Worm (Caenorhabditis elegans): ENCODE data around the gene R144.6.

R144.6 gene

ce11 chrIII:5031375-5031836, 26.9 kb upstream of the R144.6 start (continued):
- TF ChIP-seq hlh-30 (tag; optimal IDR thresholded peaks at IDR 0.05; ENCODE audit: insufficient read depth) (peak; percentile 47), pha-2 (tag; optimal IDR thresholded peaks at IDR 0.05) (peak; percentile 86), unc-42 (tag; optimal IDR thresholded peaks at IDR 0.05) (peak; percentile 69), Y22D7AL.16 (tag; optimal IDR thresholded peaks at IDR 0.05) (peak; percentile 38), unc-3 (GFP tag; conservative IDR thresholded peaks at IDR 0.05) (peak; percentile 67), unc-3 (tag; optimal IDR thresholded peaks at IDR 0.05) (peak; percentile 91), tbx-2 (tag; optimal IDR thresholded peaks at IDR 0.05) (peak; percentile 91), sdc-2 (tag; optimal IDR thresholded peaks at IDR 0.05) (peak; percentile 82), ceh-14 (tag; optimal IDR thresholded peaks at IDR 0.05) (peak; percentile 83), ceh-2 (tag; optimal IDR thresholded peaks at IDR 0.05) (peak; percentile 72), lin-11 (tag; optimal IDR thresholded peaks at IDR 0.05) (peak; percentile 77), eyg-1 (tag; optimal IDR thresholded peaks at IDR 0.05) (peak; percentile 80), fkh-6 (tag; optimal IDR thresholded peaks at IDR 0.05) (peak; percentile 88), ztf-16 (tag; optimal IDR thresholded peaks at IDR 0.05) (peak; percentile 86), nhr-232 (tag; optimal IDR thresholded peaks at IDR 0.05) (peak; percentile 81), gmeb-2 (tag; optimal IDR thresholded peaks at IDR 0.05) (peak; percentile 67), ceh-19 (GFP tag; optimal IDR thresholded peaks at IDR 0.05) (peak; percentile 90), sox-4 (tag; optimal IDR thresholded peaks at IDR 0.05) (peak; percentile 75), hlh-6 (tag; optimal IDR thresholded peaks at IDR 0.05) (peak; percentile 91), ceh-31 (tag; optimal IDR thresholded peaks at IDR 0.05) (peak; percentile 81), unc-86 (tag; optimal IDR thresholded peaks at IDR 0.05) (peak; percentile 75), dmd-4 (tag; optimal IDR thresholded peaks at IDR 0.05; ENCODE audit: borderline replicate concordance) (peak; percentile 92), dve-1 (tag; optimal IDR thresholded peaks at IDR 0.05) (peak; percentile 84), zip-5 (tag; optimal IDR thresholded peaks at IDR 0.05) (peak; percentile 54), sox-2 (GFP tag; IDR thresholded peaks at IDR 0.05) (peak; percentile 65), hlh-8 (tag; optimal IDR thresholded peaks at IDR 0.05) (peak; percentile 52), elt-2 (tag; optimal IDR thresholded peaks at IDR 0.05) (peak; percentile 95), madf-2 (tag; optimal IDR thresholded peaks at IDR 0.05) (peak; percentile 50), pros-1 (tag; optimal IDR thresholded peaks at IDR 0.05) (peak; percentile 24)

- TF ChIP-seq pqm-1 (tag; optimal IDR thresholded peaks at IDR 0.05), result no peak
Measured at ce11 chrIII:5030629-5031028, 26.1 kb upstream of the R144.6 start, which contains the start of gene klp-6. klp-6 (plus strand) TSS chrIII:5030929.

ce11 chrIII:5027219-5027618, 22.7 kb upstream of the R144.6 start:
- TF ChIP-seq lim-6 (tag; optimal IDR thresholded peaks at IDR 0.05), result no peak
- no peak for TF ChIP-seq eyg-1 (tag; optimal IDR thresholded peaks at IDR 0.05)
- TF ChIP-seq K02D7.2 (tag; optimal IDR thresholded peaks at IDR 0.05), result no peak
- TF ChIP-seq ztf-16 (tag; optimal IDR thresholded peaks at IDR 0.05), result no peak
- no peak for TF ChIP-seq lin-11 (tag; optimal IDR thresholded peaks at IDR 0.05)
- no peak for TF ChIP-seq syd-9 (tag; optimal IDR thresholded peaks at IDR 0.05)
- TF ChIP-seq sox-4 (tag; optimal IDR thresholded peaks at IDR 0.05), result no peak
- TF ChIP-seq unc-55 (GFP tag; optimal IDR thresholded peaks at IDR 0.05), result no peak
- no peak for TF ChIP-seq ama-1 (optimal IDR thresholded peaks at IDR 0.05)
- TF ChIP-seq hlh-6 (tag; optimal IDR thresholded peaks at IDR 0.05), result no peak
- TF ChIP-seq nhr-232 (tag; optimal IDR thresholded peaks at IDR 0.05), result no peak
- TF ChIP-seq K09A11.1 (tag; optimal IDR thresholded peaks at IDR 0.05; ENCODE audit: insufficient read depth), result no peak
- TF ChIP-seq hlh-30 (tag; optimal IDR thresholded peaks at IDR 0.05; ENCODE audit: insufficient read depth), result no peak
- TF ChIP-seq tbx-2 (tag; optimal IDR thresholded peaks at IDR 0.05), result no peak
- TF ChIP-seq ceh-48 (tag; optimal IDR thresholded peaks at IDR 0.05), result no peak
- TF ChIP-seq Y22D7AL.16 (tag; optimal IDR thresholded peaks at IDR 0.05), result no peak
- no peak for TF ChIP-seq ceh-18 (tag; optimal IDR thresholded peaks at IDR 0.05)
- no peak for TF ChIP-seq ceh-30 (tag; optimal IDR thresholded peaks at IDR 0.05)

All from whole organism, late embryonic.